Fruit fly (Drosophila melanogaster): ENCODE results near the gene CG34124.

Gene CG34124

dm6 chr2L:5000287-5000871 is 42.2 kb downstream of the CG34124 start (continued):
- TF ChIP-seq CG6854 (GFP tag; optimal IDR thresholded peaks at IDR 0.05), result peak; percentile 79
- peak; percentile 85 for TF ChIP-seq CG6163 (GFP tag; IDR thresholded peaks at IDR 0.05)
- TF ChIP-seq Ets96B (tag; optimal IDR thresholded peaks at IDR 0.05), result peak; percentile 87
- peak; percentile 83 for TF ChIP-seq dsx (GFP tag; optimal IDR thresholded peaks at IDR 0.05; ENCODE audit: poor library complexity, severe bottlenecking)
- peak; percentile 89 to 95 for TF ChIP-seq ss (GFP tag; optimal IDR thresholded peaks at IDR 0.05)
- peak; percentile 53 for TF ChIP-seq CG8319 (GFP tag; optimal IDR thresholded peaks at IDR 0.05)
- peak; percentile 80 for TF ChIP-seq Eip75B (GFP tag; optimal IDR thresholded peaks at IDR 0.05)
- peak; percentile 88 for TF ChIP-seq fd59A (GFP tag; optimal IDR thresholded peaks at IDR 0.05)
- TF ChIP-seq CG34406 (GFP tag; optimal IDR thresholded peaks at IDR 0.05), result peak; percentile 80
- peak; percentile 70 for TF ChIP-seq CG32006 (GFP tag; optimal IDR thresholded peaks at IDR 0.05)
- TF ChIP-seq Eip78C (GFP tag), result peak; percentile 96
- TF ChIP-seq CG16779 (tag; optimal IDR thresholded peaks at IDR 0.05), result peak; percentile 67
- peak; percentile 80 for TF ChIP-seq Ets21C (GFP tag; optimal IDR thresholded peaks at IDR 0.05)
- TF ChIP-seq acj6 (GFP tag; optimal IDR thresholded peaks at IDR 0.05), result peak; percentile 84
- peak; percentile 69 for TF ChIP-seq eg (GFP tag; IDR thresholded peaks at IDR 0.05)
- TF ChIP-seq CG10669 (GFP tag; optimal IDR thresholded peaks at IDR 0.05), result peak; percentile 83
- peak; percentile 74 for TF ChIP-seq net (GFP tag; optimal IDR thresholded peaks at IDR 0.05)
- TF ChIP-seq Hr39 (GFP tag; optimal IDR thresholded peaks at IDR 0.05), result peak; percentile 79
- TF ChIP-seq Sox14 (GFP tag; optimal IDR thresholded peaks at IDR 0.05), result peak; percentile 85
- peak; percentile 75 for TF ChIP-seq cyc (GFP tag; optimal IDR thresholded peaks at IDR 0.05)
- TF ChIP-seq fd85E (GFP tag; optimal IDR thresholded peaks at IDR 0.05), result peak; percentile 60
- TF ChIP-seq esn (GFP tag; optimal IDR thresholded peaks at IDR 0.05), result peak; percentile 94

DNA sequence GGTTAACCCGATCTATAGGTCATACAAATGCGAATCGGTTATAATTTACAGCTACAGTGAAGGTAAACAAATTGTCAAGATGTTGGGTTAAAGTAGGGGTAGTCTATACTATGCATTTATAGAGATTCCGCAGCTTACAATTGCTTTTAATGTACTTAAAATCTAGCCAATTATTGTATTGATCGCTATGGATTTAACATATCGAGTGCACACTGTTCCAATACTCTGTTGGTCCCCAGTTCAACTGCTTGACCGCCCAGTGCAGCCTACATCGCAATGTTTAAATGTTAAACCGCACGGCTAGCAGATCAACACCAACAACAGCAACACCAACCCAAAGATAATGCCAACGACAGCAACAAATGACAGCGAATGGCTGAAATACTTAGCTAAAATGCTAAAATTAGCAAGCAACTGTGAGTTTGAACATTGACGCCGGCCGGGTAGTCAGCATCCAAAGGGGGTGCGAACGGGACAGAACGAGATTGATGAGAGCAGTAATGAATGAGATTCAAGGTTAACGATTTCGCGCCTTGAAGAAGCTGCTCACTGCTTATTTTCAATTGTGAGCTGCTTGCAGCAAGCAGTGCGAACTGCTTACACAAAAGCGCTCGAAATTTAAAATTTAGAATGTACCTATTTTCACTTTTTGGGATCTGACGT is 42.8 kb downstream of the CG34124 start:
- TF ChIP-seq svp (GFP tag), result peak; percentile 2
- TF ChIP-seq CG10631 (GFP tag; optimal IDR thresholded peaks at IDR 0.05), result no peak
- no peak for TF ChIP-seq spab (GFP tag; optimal IDR thresholded peaks at IDR 0.05)
- peak; percentile 49; the same call in 1 of the 2 replicates for TF ChIP-seq Gug (GFP tag; IDR thresholded peaks at IDR 0.05)
- TF ChIP-seq OdsH (GFP tag; optimal IDR thresholded peaks at IDR 0.05), result peak; percentile 9
- no peak for TF ChIP-seq CG6808 (GFP tag; optimal IDR thresholded peaks at IDR 0.05)
- peak in 1 of 2 experiments; percentile 23 for TF ChIP-seq salr (GFP tag; optimal IDR thresholded peaks at IDR 0.05)
- TF ChIP-seq Lpt (GFP tag; optimal IDR thresholded peaks at IDR 0.05), result no peak
- TF ChIP-seq CG1621 (tag; optimal IDR thresholded peaks at IDR 0.05), result no peak
- TF ChIP-seq Eip75B (GFP tag; optimal IDR thresholded peaks at IDR 0.05), result no peak
- TF ChIP-seq Hr4 (GFP tag; optimal IDR thresholded peaks at IDR 0.05), result peak; percentile 2
- TF ChIP-seq CG34406 (GFP tag; optimal IDR thresholded peaks at IDR 0.05), result no peak
- TF ChIP-seq dsx (GFP tag; optimal IDR thresholded peaks at IDR 0.05; ENCODE audit: poor library complexity, severe bottlenecking), result peak; percentile 57
- peak; percentile 65 for TF ChIP-seq CG6163 (GFP tag; IDR thresholded peaks at IDR 0.05)
- TF ChIP-seq Hr39 (GFP tag; optimal IDR thresholded peaks at IDR 0.05), result no peak
- peak; percentile 62 for TF ChIP-seq CG11294 (GFP tag; IDR thresholded peaks at IDR 0.05)
- peak; percentile 7; the same call in 1 of the 2 replicates for TF ChIP-seq CG15336 (GFP tag; IDR thresholded peaks at IDR 0.05)
- TF ChIP-seq eg (GFP tag; IDR thresholded peaks at IDR 0.05), result peak; percentile 73
- TF ChIP-seq CG8632 (GFP tag; optimal IDR thresholded peaks at IDR 0.05), result no peak

DNA sequence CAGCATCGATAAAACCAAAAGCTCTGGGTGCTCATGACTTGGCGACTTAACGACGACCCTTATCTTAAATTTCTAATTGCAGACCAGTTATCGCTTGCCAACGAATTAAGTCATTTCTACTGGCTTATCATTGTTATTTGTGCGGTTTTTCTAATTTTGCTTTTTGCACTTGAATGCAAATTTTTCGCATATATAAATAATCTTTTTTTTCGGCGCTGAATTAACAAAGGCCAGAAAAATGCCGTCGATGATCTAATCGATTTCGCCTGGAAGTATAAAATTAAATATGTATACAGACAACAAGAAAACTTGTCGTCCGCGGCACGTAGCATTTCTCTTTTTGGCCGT is 43.3 kb downstream of the CG34124 start:
- TF ChIP-seq vri (GFP tag; optimal IDR thresholded peaks at IDR 0.05) (peak; percentile 90), fd85E (GFP tag; optimal IDR thresholded peaks at IDR 0.05) (no peak), topi (GFP tag; optimal IDR thresholded peaks at IDR 0.05) (no peak), Eip93F (GFP tag; optimal IDR thresholded peaks at IDR 0.05) (no peak), Hr39 (GFP tag; optimal IDR thresholded peaks at IDR 0.05) (no peak)
